Worm (Caenorhabditis elegans): Measurements from ENCODE around the gene F56C3.7.
A peak's percentile ranks its signal among the peaks of the same experiment; 100 is the strongest.

F56C3.7 gene

DNA sequence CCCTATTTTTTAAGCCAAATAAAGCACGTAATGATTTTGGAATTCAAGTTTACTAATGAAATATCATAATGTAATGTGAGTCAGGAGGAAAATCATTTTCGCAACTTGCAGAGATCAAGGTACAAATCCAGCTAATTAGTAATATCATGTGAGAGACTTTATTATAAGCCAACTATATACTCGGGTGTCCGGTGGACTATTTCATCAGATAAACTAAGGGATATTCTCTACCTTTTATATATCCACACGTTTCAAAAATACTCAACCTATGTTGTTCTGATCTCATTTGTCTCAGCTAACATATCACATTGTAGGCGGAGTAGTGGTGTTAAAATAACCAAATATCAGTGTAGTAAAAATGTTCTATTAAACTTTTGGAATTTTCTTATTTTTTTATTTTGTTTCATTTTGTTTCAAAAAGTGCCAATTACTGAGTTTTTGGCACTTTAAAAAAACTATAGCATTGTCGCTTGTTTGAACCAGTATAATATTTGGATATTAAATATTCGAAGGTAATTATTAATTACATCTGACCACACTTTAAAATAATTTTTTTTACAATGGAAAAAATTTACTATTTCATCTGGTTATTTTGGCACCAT lies 18.9 kb upstream of the F56C3.7 start (continued):
- TF ChIP-seq C17E4.6 (GFP tag; IDR thresholded peaks at IDR 0.05): peak; percentile 67; the same call in 1 of the 2 replicates
- no peak for TF ChIP-seq snpc-1.1 (tag; optimal IDR thresholded peaks at IDR 0.05; ENCODE audit: insufficient read depth)
- TF ChIP-seq sea-2 (GFP tag; IDR thresholded peaks at IDR 0.05): no peak
- TF ChIP-seq aptf-2 (GFP tag; conservative IDR thresholded peaks at IDR 0.05): no peak
- TF ChIP-seq ztf-22 (GFP tag; optimal IDR thresholded peaks at IDR 0.05): no peak
- peak; percentile 97 for TF ChIP-seq Y56A3A.18 (GFP tag; IDR thresholded peaks at IDR 0.05)
- 0 out of 2 replicates have a peak, but pooled peaks have one; percentile 30 for TF ChIP-seq lin-26 (GFP tag; IDR thresholded peaks at IDR 0.05)
- TF ChIP-seq F10E7.11 (tag; optimal IDR thresholded peaks at IDR 0.05): peak; percentile 71
- no peak for TF ChIP-seq hlh-26 (GFP tag; conservative IDR thresholded peaks at IDR 0.05)
- peak; percentile 62 for TF ChIP-seq chd-7 (tag; optimal IDR thresholded peaks at IDR 0.05)
- peak; percentile 96 for TF ChIP-seq gei-17 (GFP tag; optimal IDR thresholded peaks at IDR 0.05)
- no peak for TF ChIP-seq Y95B8A.8 (GFP tag; IDR thresholded peaks at IDR 0.05)
- peak; percentile 73; the same call in 1 of the 2 replicates for TF ChIP-seq mcd-1 (GFP tag; IDR thresholded peaks at IDR 0.05)
- no peak for TF ChIP-seq egrh-3 (GFP tag; IDR thresholded peaks at IDR 0.05)
- no peak for TF ChIP-seq Y67H2A.10 (GFP tag; conservative IDR thresholded peaks at IDR 0.05)
- TF ChIP-seq T26A5.8 (tag; optimal IDR thresholded peaks at IDR 0.05): no peak
- no peak for TF ChIP-seq sdz-38 (tag; optimal IDR thresholded peaks at IDR 0.05)
- no peak for TF ChIP-seq F49E8.2 (tag; optimal IDR thresholded peaks at IDR 0.05; ENCODE audit: insufficient read depth)
- no peak for TF ChIP-seq F33H1.4 (GFP tag; IDR thresholded peaks at IDR 0.05)
- no peak; the same call in 1 of the 2 replicates for TF ChIP-seq ceh-100 (GFP tag; IDR thresholded peaks at IDR 0.05)
- TF ChIP-seq Y53F4B.3 (GFP tag; IDR thresholded peaks at IDR 0.05): no peak
- TF ChIP-seq hlh-12 (tag; optimal IDR thresholded peaks at IDR 0.05): no peak
- TF ChIP-seq dox-1 (GFP tag; IDR thresholded peaks at IDR 0.05): peak; percentile 90
- no peak for TF ChIP-seq nfya-2 (GFP tag; IDR thresholded peaks at IDR 0.05)
- peak; percentile 68; the same call in 1 of the 2 replicates for TF ChIP-seq egl-18 (GFP tag; IDR thresholded peaks at IDR 0.05)
- TF ChIP-seq nhr-80 (tag; optimal IDR thresholded peaks at IDR 0.05): peak; percentile 66
- no peak for TF ChIP-seq madf-3 (GFP tag; IDR thresholded peaks at IDR 0.05)
- TF ChIP-seq cebp-1 (GFP tag; IDR thresholded peaks at IDR 0.05): no peak
- peak; percentile 93 for TF ChIP-seq cebp-1 (tag; optimal IDR thresholded peaks at IDR 0.05)
- no peak for TF ChIP-seq him-1 (tag; optimal IDR thresholded peaks at IDR 0.05)
- no peak for TF ChIP-seq tbx-9 (tag; optimal IDR thresholded peaks at IDR 0.05; ENCODE audit: borderline replicate concordance)
- no peak for TF ChIP-seq attf-6 (GFP tag; IDR thresholded peaks at IDR 0.05)
- TF ChIP-seq ztf-3 (GFP tag; optimal IDR thresholded peaks at IDR 0.05): peak; percentile 85
- TF ChIP-seq F57A8.1 (GFP tag; optimal IDR thresholded peaks at IDR 0.05): no peak
- peak; percentile 98 for TF ChIP-seq ZK185.1 (tag; optimal IDR thresholded peaks at IDR 0.05; ENCODE audit: poor library complexity, severe bottlenecking)
- TF ChIP-seq somi-1 (GFP tag; optimal IDR thresholded peaks at IDR 0.05): peak; percentile 66
- peak; percentile 47 for TF ChIP-seq F52B5.7 (tag; optimal IDR thresholded peaks at IDR 0.05)
- TF ChIP-seq hrde-1 (tag; optimal IDR thresholded peaks at IDR 0.05; ENCODE audit: borderline replicate concordance): no peak
- no peak for TF ChIP-seq mes-4 (tag; optimal IDR thresholded peaks at IDR 0.05)
- TF ChIP-seq attf-5 (GFP tag; optimal IDR thresholded peaks at IDR 0.05): no peak
- TF ChIP-seq pha-4 (tag; optimal IDR thresholded peaks at IDR 0.05): no peak
- TF ChIP-seq dpl-1 (GFP tag; optimal IDR thresholded peaks at IDR 0.05): no peak
- TF ChIP-seq efl-1 (GFP tag; optimal IDR thresholded peaks at IDR 0.05): no peak
- TF ChIP-seq let-526 (GFP tag; IDR thresholded peaks at IDR 0.05): peak; percentile 64; the same call in 1 of the 2 replicates
- no peak for TF ChIP-seq rpc-1 (optimal IDR thresholded peaks at IDR 0.05)
- no peak for TF ChIP-seq rpc-1 (tag; optimal IDR thresholded peaks at IDR 0.05)
- peak; percentile 90 for TF ChIP-seq Y53G8AR.9 (GFP tag; conservative IDR thresholded peaks at IDR 0.05)
- peak; percentile 94 for TF ChIP-seq repo-1 (tag; optimal IDR thresholded peaks at IDR 0.05)
- TF ChIP-seq lin-54 (GFP tag; optimal IDR thresholded peaks at IDR 0.05): peak; percentile 74
